Fruit fly (Drosophila melanogaster): ENCODE data around the gene CG15432.

The CG15432 gene

dm6 chr2L:4454009-4454689, 12.0 kb downstream of the CG15432 start, which contains the start of the genes Secp43 and ND-B8 (continued):
- TF ChIP-seq Gsc (GFP tag; IDR thresholded peaks at IDR 0.05) (no peak), nerfin-1 (tag; optimal IDR thresholded peaks at IDR 0.05) (peak; percentile 5), CG33213 (GFP tag; optimal IDR thresholded peaks at IDR 0.05) (peak; percentile 39), onecut (GFP tag; IDR thresholded peaks at IDR 0.05) (no peak), CG1529 (GFP tag; optimal IDR thresholded peaks at IDR 0.05) (no peak), Camta (GFP tag; optimal IDR thresholded peaks at IDR 0.05) (no peak), odd (GFP tag; optimal IDR thresholded peaks at IDR 0.05) (no peak), fd102C (GFP tag; optimal IDR thresholded peaks at IDR 0.05) (no peak), CG4328 (GFP tag; optimal IDR thresholded peaks at IDR 0.05) (no peak)

- TF ChIP-seq CG7987 (GFP tag; optimal IDR thresholded peaks at IDR 0.05) (no peak), CG13894 (tag; optimal IDR thresholded peaks at IDR 0.05) (peak; percentile 54), hkb (optimal IDR thresholded peaks at IDR 0.05) (no peak), hkb (GFP tag; IDR thresholded peaks at IDR 0.05) (0 out of 2 replicates have a peak, but pooled peaks have one; percentile 17), Drgx (GFP tag; IDR thresholded peaks at IDR 0.05) (peak; percentile 54), Hr78 (GFP tag; optimal IDR thresholded peaks at IDR 0.05) (peak in 1 of 2 experiments; percentile 55), twi (tag; optimal IDR thresholded peaks at IDR 0.05) (no peak), Awh (GFP tag; IDR thresholded peaks at IDR 0.05) (no peak), CG12659 (GFP tag; optimal IDR thresholded peaks at IDR 0.05) (peak; percentile 40), CG18262 (tag; optimal IDR thresholded peaks at IDR 0.05) (peak; percentile 8), Nf-YC (tag; optimal IDR thresholded peaks at IDR 0.05) (peak; percentile 22), CoRest (tag; optimal IDR thresholded peaks at IDR 0.05) (peak; percentile 23), CG2120 (GFP tag; optimal IDR thresholded peaks at IDR 0.05) (peak; percentile 24), Hr51 (GFP tag; optimal IDR thresholded peaks at IDR 0.05) (peak in 1 of 2 experiments; percentile 21), bcd (GFP tag; optimal IDR thresholded peaks at IDR 0.05) (peak; percentile 45), Ptx1 (GFP tag; IDR thresholded peaks at IDR 0.05) (peak; percentile 48; the same call in 1 of the 2 replicates), CG1233 (GFP tag; optimal IDR thresholded peaks at IDR 0.05) (no peak), Blimp-1 (GFP tag; optimal IDR thresholded peaks at IDR 0.05) (peak; percentile 22), CG10979 (tag; optimal IDR thresholded peaks at IDR 0.05) (peak; percentile 11), fd96Cb (tag; optimal IDR thresholded peaks at IDR 0.05) (no peak), Doc3 (GFP tag; IDR thresholded peaks at IDR 0.05; ENCODE audit: partially characterized antibody) (no peak), BtbVII (GFP tag; optimal IDR thresholded peaks at IDR 0.05) (no peak), CG34376 (GFP tag; optimal IDR thresholded peaks at IDR 0.05) (peak; percentile 36), MESR4 (GFP tag; optimal IDR thresholded peaks at IDR 0.05) (peak; percentile 35), p53 (GFP tag; optimal IDR thresholded peaks at IDR 0.05) (no peak), sd (tag; optimal IDR thresholded peaks at IDR 0.05) (peak; percentile 56), CG14014 (GFP tag; IDR thresholded peaks at IDR 0.05) (peak; percentile 35; the same call in 1 of the 2 replicates), CG7839 (tag; optimal IDR thresholded peaks at IDR 0.05) (peak; percentile 36), Mes4 (GFP tag; optimal IDR thresholded peaks at IDR 0.05) (no peak), vfl (GFP tag; optimal IDR thresholded peaks at IDR 0.05) (no peak), crol (GFP tag; IDR thresholded peaks at IDR 0.05) (0 out of 2 replicates have a peak, but pooled peaks have one; percentile 15), CG11504 (tag; optimal IDR thresholded peaks at IDR 0.05) (peak; percentile 17), CG13424 (tag; optimal IDR thresholded peaks at IDR 0.05) (peak; percentile 21), CG43689 (GFP tag; IDR thresholded peaks at IDR 0.05) (no peak), Dp (GFP tag; optimal IDR thresholded peaks at IDR 0.05) (peak; percentile 54), Ssrp (tag; optimal IDR thresholded peaks at IDR 0.05) (peak; percentile 42), Pdp1 (GFP tag; optimal IDR thresholded peaks at IDR 0.05) (peak in 1 of 2 experiments; percentile 11), CG10267 (tag; optimal IDR thresholded peaks at IDR 0.05) (peak; percentile 9)
Observed at dm6 chr2L:4456539-4456994, 14.4 kb downstream of the CG15432 start, which contains the start of gene Gs1l. Gene Gs1l, minus strand, starts transcription at chr2L:4456807.
